Fruit fly (Drosophila melanogaster): Measurements from ENCODE around the gene DIP-gamma.
A peak's percentile ranks its signal among the peaks of the same experiment; 100 is the strongest.

The DIP-gamma gene

DNA sequence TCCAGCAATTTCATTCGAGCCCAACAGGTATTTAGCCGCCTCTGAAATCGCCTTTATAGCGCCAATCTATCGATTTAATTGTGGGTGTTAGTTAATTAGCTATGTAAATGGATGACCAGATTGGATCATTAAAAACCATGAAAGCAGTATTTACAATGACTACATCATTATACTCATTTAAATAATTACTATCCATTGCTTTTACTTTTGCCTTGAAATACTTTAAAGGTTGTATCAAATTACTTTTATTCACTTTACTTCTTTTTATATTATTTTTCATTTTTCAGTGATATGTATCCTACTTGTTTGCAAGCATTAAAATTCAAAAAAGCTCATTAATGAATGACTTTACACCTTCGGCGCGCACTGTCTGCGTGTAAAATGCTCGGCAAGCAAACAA, 28.8 kb upstream of the DIP-gamma start (continued):
- TF ChIP-seq dac (GFP tag; optimal IDR thresholded peaks at IDR 0.05) (no peak), CG8319 (GFP tag; optimal IDR thresholded peaks at IDR 0.05) (peak; percentile 3), acj6 (GFP tag; optimal IDR thresholded peaks at IDR 0.05) (peak; percentile 41), CG6854 (GFP tag; optimal IDR thresholded peaks at IDR 0.05) (no peak), CG11294 (GFP tag; IDR thresholded peaks at IDR 0.05) (no peak), CG16779 (tag; optimal IDR thresholded peaks at IDR 0.05) (no peak), CG6792 (GFP tag; optimal IDR thresholded peaks at IDR 0.05) (peak; percentile 29), CG10631 (GFP tag; optimal IDR thresholded peaks at IDR 0.05) (no peak), Smox (GFP tag; optimal IDR thresholded peaks at IDR 0.05) (peak; percentile 42), Eip78C (GFP tag) (peak; percentile 89), CG8632 (GFP tag; optimal IDR thresholded peaks at IDR 0.05) (peak; percentile 39), Sox15 (GFP tag; optimal IDR thresholded peaks at IDR 0.05) (peak; percentile 43), achi (GFP tag; optimal IDR thresholded peaks at IDR 0.05) (peak; percentile 7), CG34406 (GFP tag; optimal IDR thresholded peaks at IDR 0.05) (peak; percentile 37), Gug (GFP tag; IDR thresholded peaks at IDR 0.05) (no peak), salr (GFP tag; optimal IDR thresholded peaks at IDR 0.05) (peak in 1 of 2 experiments; percentile 28), CG15336 (GFP tag; IDR thresholded peaks at IDR 0.05) (no peak), Sox102F (GFP tag; optimal IDR thresholded peaks at IDR 0.05) (peak; percentile 21), net (GFP tag; optimal IDR thresholded peaks at IDR 0.05) (peak; percentile 13), lz (GFP tag; optimal IDR thresholded peaks at IDR 0.05) (peak; percentile 45), CG3032 (tag; optimal IDR thresholded peaks at IDR 0.05) (peak; percentile 32), pdm3 (GFP tag; optimal IDR thresholded peaks at IDR 0.05) (peak; percentile 36), CG8119 (GFP tag; IDR thresholded peaks at IDR 0.05) (no peak)

dm6 chr3R:28990695-28991094, 20.5 kb upstream of the DIP-gamma start:
- no peak for TF ChIP-seq CG8632 (GFP tag; optimal IDR thresholded peaks at IDR 0.05)
- no peak for TF ChIP-seq CG3032 (tag; optimal IDR thresholded peaks at IDR 0.05)
- no peak for TF ChIP-seq Eip75B (GFP tag; optimal IDR thresholded peaks at IDR 0.05)
- no peak for TF ChIP-seq dsx (GFP tag; optimal IDR thresholded peaks at IDR 0.05; ENCODE audit: poor library complexity, severe bottlenecking)

DNA sequence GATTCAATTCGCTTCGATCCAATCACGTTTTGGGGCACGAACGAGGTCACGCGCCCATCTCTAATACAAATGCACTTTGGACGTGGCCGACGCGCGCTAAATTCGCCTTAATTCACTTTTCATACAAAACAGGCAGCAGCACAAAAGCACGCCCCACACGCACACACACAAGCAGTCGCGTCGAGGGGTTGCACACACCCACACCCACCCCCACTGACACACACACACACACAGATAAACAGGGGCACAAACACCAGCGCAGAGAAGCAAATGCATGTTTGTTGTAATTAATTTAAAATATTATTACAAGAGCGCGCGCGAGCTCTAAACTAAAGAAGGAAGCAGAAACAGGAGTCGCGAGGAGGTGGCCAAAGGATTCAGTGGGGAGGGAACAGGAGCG, 19.2 kb upstream of the DIP-gamma start:
- no peak for TF ChIP-seq CG32006 (GFP tag; optimal IDR thresholded peaks at IDR 0.05)
- no peak for TF ChIP-seq spab (GFP tag; optimal IDR thresholded peaks at IDR 0.05)
- TF ChIP-seq achi (GFP tag; optimal IDR thresholded peaks at IDR 0.05): no peak

dm6 chr3R:28987596-28988378, 17.6 kb upstream of the DIP-gamma start:
- peak; percentile 36 for TF ChIP-seq acj6 (GFP tag; optimal IDR thresholded peaks at IDR 0.05)
- TF ChIP-seq CG31627 (GFP tag; optimal IDR thresholded peaks at IDR 0.05): peak; percentile 9
- TF ChIP-seq CG11902 (GFP tag; optimal IDR thresholded peaks at IDR 0.05): no peak
- no peak for TF ChIP-seq Blimp-1 (GFP tag; optimal IDR thresholded peaks at IDR 0.05)
- TF ChIP-seq pdm3 (GFP tag; optimal IDR thresholded peaks at IDR 0.05): peak; percentile 31
- TF ChIP-seq CG4318 (GFP tag; optimal IDR thresholded peaks at IDR 0.05): peak; percentile 18
- no peak for TF ChIP-seq CG1621 (tag; optimal IDR thresholded peaks at IDR 0.05)
- TF ChIP-seq dac (GFP tag; optimal IDR thresholded peaks at IDR 0.05): no peak
- peak; percentile 32 for TF ChIP-seq CG3032 (tag; optimal IDR thresholded peaks at IDR 0.05)
- TF ChIP-seq CG9139 (GFP tag; optimal IDR thresholded peaks at IDR 0.05): no peak
- TF ChIP-seq Lpt (GFP tag; optimal IDR thresholded peaks at IDR 0.05): no peak
- TF ChIP-seq cyc (GFP tag; optimal IDR thresholded peaks at IDR 0.05): no peak
- TF ChIP-seq net (GFP tag; optimal IDR thresholded peaks at IDR 0.05): no peak
- no peak for TF ChIP-seq CG11762 (GFP tag; optimal IDR thresholded peaks at IDR 0.05; ENCODE audit: insufficient read depth)
- TF ChIP-seq Sox14 (GFP tag; optimal IDR thresholded peaks at IDR 0.05): peak; percentile 17
- peak; percentile 4 for TF ChIP-seq CG16779 (tag; optimal IDR thresholded peaks at IDR 0.05)
- no peak for TF ChIP-seq fd85E (GFP tag; optimal IDR thresholded peaks at IDR 0.05)
- no peak for TF ChIP-seq CG7368 (GFP tag; optimal IDR thresholded peaks at IDR 0.05)
- peak; percentile 3 for TF ChIP-seq achi (GFP tag; optimal IDR thresholded peaks at IDR 0.05)
- TF ChIP-seq Ets21C (GFP tag; optimal IDR thresholded peaks at IDR 0.05): no peak
- no peak for TF ChIP-seq topi (GFP tag; optimal IDR thresholded peaks at IDR 0.05)
- no peak for TF ChIP-seq CG8119 (GFP tag; IDR thresholded peaks at IDR 0.05)
- no peak for TF ChIP-seq CG6792 (GFP tag; optimal IDR thresholded peaks at IDR 0.05)
- no peak for TF ChIP-seq esn (GFP tag; optimal IDR thresholded peaks at IDR 0.05)
- peak; percentile 30 for TF ChIP-seq Hr4 (GFP tag; optimal IDR thresholded peaks at IDR 0.05)
- no peak for TF ChIP-seq CG11294 (GFP tag; IDR thresholded peaks at IDR 0.05)
- TF ChIP-seq Eip75B (GFP tag; optimal IDR thresholded peaks at IDR 0.05): no peak
- peak; percentile 4 for TF ChIP-seq OdsH (GFP tag; optimal IDR thresholded peaks at IDR 0.05)
